Worm (Caenorhabditis elegans) whole organism, young adult: Measurements from ENCODE around the gene tex-2.
A peak's percentile ranks its signal among the peaks of the same experiment; 100 is the strongest.

ENCODE experiments used
- B0336.3 ChIP-seq: fragments of 200-800 bp; sonication (Bioruptor generic); IDR thresholded peaks from 2 replicates; pipeline ENCODE4 v1.3.6; 2022; ENCODE audit warnings: missing genetic modification characterization, missing compliant biosample characterization
- C06A6.2 ChIP-seq: fragments of 200-800 bp; sonication (Bioruptor generic); conservative IDR thresholded peaks from 2 replicates; pipeline ENCODE4 v1.3.6; 2022; ENCODE audit warnings: missing genetic modification characterization, missing compliant biosample characterization
- F33H1.4 ChIP-seq: fragments of 200-800 bp; sonication (Bioruptor generic); IDR thresholded peaks from 2 replicates; pipeline ENCODE4 v1.3.6; 2022; ENCODE audit warnings: missing genetic modification reagents, missing genetic modification characterization, missing compliant biosample characterization
- F37B4.10 ChIP-seq: fragments of 200-800 bp; sonication (Bioruptor generic); IDR thresholded peaks from 2 replicates; pipeline ENCODE4 v1.3.6; 2022; ENCODE audit warnings: missing genetic modification characterization, missing compliant biosample characterization
- F55B11.4 ChIP-seq: sonication (generic microtip); optimal IDR thresholded peaks from 2 replicates; lab custom pipeline; 2016; ENCODE audit warnings: missing compliant biosample characterization, missing genetic modification characterization, borderline replicate concordance; ENCODE audit not compliant: insufficient read depth
- K12H6.12 ChIP-seq: fragments of 200-800 bp; sonication (Bioruptor generic); optimal IDR thresholded peaks from 2 replicates; lab custom pipeline; 2018; ENCODE audit warnings: mild to moderate bottlenecking, missing genetic modification characterization, missing compliant biosample characterization
- T07F8.4 ChIP-seq: sonication (generic microtip); optimal IDR thresholded peaks from 2 replicates; lab custom pipeline; 2016; ENCODE audit warnings: mild to moderate bottlenecking, missing genetic modification characterization, moderate library complexity, missing compliant biosample characterization
- T26A5.8 ChIP-seq: sonication (generic microtip); optimal IDR thresholded peaks from 2 replicates; lab custom pipeline; 2016; ENCODE audit warnings: missing genetic modification characterization, missing compliant biosample characterization
- Y67H2A.10 ChIP-seq: fragments of 200-800 bp; sonication (Bioruptor generic); conservative IDR thresholded peaks from 2 replicates; pipeline ENCODE4 v1.3.6; 2022; ENCODE audit warnings: missing genetic modification reagents, missing genetic modification characterization, missing compliant biosample characterization
- Y95B8A.8 ChIP-seq: fragments of 200-800 bp; sonication (Bioruptor generic); IDR thresholded peaks from 2 replicates; pipeline ENCODE4 v1.3.6; 2022; ENCODE audit warnings: missing genetic modification reagents, missing genetic modification characterization, missing compliant biosample characterization
- akir-1 ChIP-seq: fragments of 200-800 bp; sonication (Bioruptor generic); optimal IDR thresholded peaks from 2 replicates; lab custom pipeline; 2018; ENCODE audit warnings: mild to moderate bottlenecking, missing genetic modification characterization, moderate library complexity, missing compliant biosample characterization
- aptf-2 ChIP-seq: fragments of 200-800 bp; sonication (Bioruptor generic); conservative IDR thresholded peaks from 2 replicates; pipeline ENCODE4 v1.3.6; 2022; ENCODE audit warnings: missing genetic modification reagents, missing genetic modification characterization, missing compliant biosample characterization
- aptf-3 ChIP-seq: fragments of 200-800 bp; sonication (Bioruptor generic); IDR thresholded peaks from 2 replicates; pipeline ENCODE4 v1.3.6; 2022; ENCODE audit warnings: missing genetic modification characterization, missing compliant biosample characterization
- attf-5 ChIP-seq: fragments of 200-800 bp; sonication (Bioruptor generic); optimal IDR thresholded peaks from 2 replicates; lab custom pipeline; 2018; ENCODE audit warnings: mild to moderate bottlenecking, missing genetic modification characterization, missing compliant biosample characterization
- bed-1 ChIP-seq: fragments of 200-800 bp; sonication (Bioruptor generic); IDR thresholded peaks from 2 replicates; pipeline ENCODE4 v1.3.6; 2022; ENCODE audit warnings: missing genetic modification reagents, missing genetic modification characterization, missing compliant biosample characterization
- bed-2 ChIP-seq: fragments of 200-800 bp; sonication (Bioruptor generic); IDR thresholded peaks from 2 replicates; pipeline ENCODE4 v1.3.6; 2022; ENCODE audit warnings: missing genetic modification reagents, missing genetic modification characterization, missing compliant biosample characterization
- cebp-1 ChIP-seq, 2 experiments: fragments of 200-800 bp in 1 of 2; sonication (Bioruptor generic) in 1 of 2; sonication (generic microtip) in 1 of 2; IDR thresholded peaks in 1 of 2; optimal IDR thresholded peaks in 1 of 2; 2 replicates each; pipeline versions ENCODE4 v1.3.6 to Lab custom; 2017 to 2022; ENCODE audit warnings: missing compliant biosample characterization in 2 of 2, missing genetic modification characterization in 2 of 2, mild to moderate bottlenecking in 1 of 2, missing genetic modification reagents in 1 of 2, moderate library complexity in 1 of 2
- ceh-100 ChIP-seq: fragments of 200-800 bp; sonication (Bioruptor generic); IDR thresholded peaks from 2 replicates; pipeline ENCODE4 v1.3.6; 2022; ENCODE audit warnings: missing genetic modification reagents, missing genetic modification characterization, missing compliant biosample characterization
- ceh-27 ChIP-seq: fragments of 200-800 bp; sonication (Bioruptor generic); optimal IDR thresholded peaks from 2 replicates; lab custom pipeline; 2018; ENCODE audit warnings: mild to moderate bottlenecking, missing genetic modification characterization, moderate library complexity, missing compliant biosample characterization
- chd-7 ChIP-seq: sonication (generic microtip); optimal IDR thresholded peaks from 2 replicates; lab custom pipeline; 2016; ENCODE audit warnings: mild to moderate bottlenecking, missing genetic modification characterization, moderate library complexity, missing compliant biosample characterization
- die-1 ChIP-seq: sonication (generic microtip); optimal IDR thresholded peaks from 2 replicates; lab custom pipeline; 2016; ENCODE audit warnings: missing genotype, mild to moderate bottlenecking, missing genetic modification characterization, missing compliant biosample characterization
- gei-17 ChIP-seq: fragments of 200-800 bp; sonication (Bioruptor generic); optimal IDR thresholded peaks from 2 replicates; lab custom pipeline; 2018; ENCODE audit warnings: mild to moderate bottlenecking, missing genetic modification characterization, missing compliant biosample characterization
- hmg-1.2 ChIP-seq: fragments of 200-800 bp; sonication (Bioruptor generic); IDR thresholded peaks from 2 replicates; pipeline ENCODE4 v1.3.6; 2022; ENCODE audit warnings: missing genetic modification reagents, missing genetic modification characterization, missing compliant biosample characterization
- hrde-1 ChIP-seq: sonication (generic microtip); optimal IDR thresholded peaks from 2 replicates; lab custom pipeline; 2016; ENCODE audit warnings: missing genetic modification characterization, mild to moderate bottlenecking, missing compliant biosample characterization, moderate library complexity, missing genotype, missing genetic modification reagents, borderline replicate concordance
- hsf-1 ChIP-seq: fragments of 200-800 bp; sonication (Bioruptor generic); IDR thresholded peaks from 2 replicates; pipeline ENCODE4 v1.3.6; 2022; ENCODE audit warnings: missing genetic modification reagents, missing genetic modification characterization, missing compliant biosample characterization
- let-526 ChIP-seq: fragments of 200-800 bp; sonication (Bioruptor generic); IDR thresholded peaks from 2 replicates; pipeline ENCODE4 v1.3.6; 2022; ENCODE audit warnings: missing genetic modification reagents, missing genetic modification characterization, missing compliant biosample characterization
- lin-26 ChIP-seq: fragments of 200-800 bp; sonication (Bioruptor generic); IDR thresholded peaks from 2 replicates; pipeline ENCODE4 v1.3.6; 2022; ENCODE audit warnings: missing genetic modification reagents, missing genetic modification characterization, missing compliant biosample characterization
- lin-54 ChIP-seq: fragments of 200-800 bp; sonication (Bioruptor generic); optimal IDR thresholded peaks from 2 replicates; lab custom pipeline; 2018; ENCODE audit warnings: mild to moderate bottlenecking, missing genetic modification characterization, missing compliant biosample characterization
- mel-28 ChIP-seq: sonication (generic microtip); optimal IDR thresholded peaks from 2 replicates; lab custom pipeline; 2016; ENCODE audit warnings: borderline replicate concordance, mild to moderate bottlenecking, missing genetic modification characterization, missing compliant biosample characterization
- nhr-120 ChIP-seq: fragments of 200-800 bp; sonication (Bioruptor generic); IDR thresholded peaks from 2 replicates; pipeline ENCODE4 v1.3.6; 2022; ENCODE audit warnings: missing genetic modification characterization, missing compliant biosample characterization
- nhr-80 ChIP-seq: sonication (generic microtip); optimal IDR thresholded peaks from 2 replicates; lab custom pipeline; 2016; ENCODE audit warnings: missing genetic modification characterization, missing compliant biosample characterization
- pha-4 ChIP-seq: fragments of 150-350 bp; sonication (generic microtip); optimal IDR thresholded peaks from 2 replicates; lab custom pipeline; 2014; ENCODE audit warnings: missing biosample characterization, missing genetic modification reagents, missing genetic modification characterization
- rcor-1 ChIP-seq: fragments of 200-800 bp; sonication (Bioruptor generic); IDR thresholded peaks from 2 replicates; pipeline ENCODE4 v1.3.6; 2022; ENCODE audit warnings: missing genetic modification reagents, missing genetic modification characterization, missing compliant biosample characterization
- sdz-38 ChIP-seq: sonication (generic microtip); optimal IDR thresholded peaks from 2 replicates; lab custom pipeline; 2016; ENCODE audit warnings: missing genotype, missing genetic modification characterization, missing compliant biosample characterization
- snpc-1.3 ChIP-seq: sonication (generic microtip); optimal IDR thresholded peaks from 2 replicates; lab custom pipeline; 2017; ENCODE audit warnings: missing genetic modification characterization, mild to moderate bottlenecking, missing compliant biosample characterization, antibody characterized with exemption, moderate library complexity, missing genotype, missing genetic modification reagents; ENCODE audit not compliant: insufficient read depth
- snpc-3.4 ChIP-seq: sonication (generic microtip); optimal IDR thresholded peaks from 2 replicates; lab custom pipeline; 2017; ENCODE audit warnings: missing genetic modification characterization, mild to moderate bottlenecking, missing compliant biosample characterization, antibody characterized with exemption, moderate library complexity, missing genotype, missing genetic modification reagents
- snpc-4 ChIP-seq, 5 experiments: fragments of 150-350 bp in 1 of 5; sonication (generic microtip) in 4 of 5; optimal IDR thresholded peaks; 2 replicates each; lab custom pipeline; 2014 to 2018; ENCODE audit warnings: missing genetic modification characterization in 5 of 5, missing biosample characterization in 3 of 5, antibody characterized with exemption in 2 of 5, mild to moderate bottlenecking in 2 of 5, missing compliant biosample characterization in 2 of 5, missing genotype in 2 of 5, moderate library complexity in 2 of 5, missing genetic modification reagents in 1 of 5
- somi-1 ChIP-seq: fragments of 200-800 bp; sonication (Bioruptor generic); optimal IDR thresholded peaks from 2 replicates; lab custom pipeline; 2018; ENCODE audit warnings: mild to moderate bottlenecking, missing genetic modification characterization, missing compliant biosample characterization
- unc-130 ChIP-seq: sonication (generic microtip); optimal IDR thresholded peaks from 2 replicates; lab custom pipeline; 2016; ENCODE audit warnings: missing genetic modification reagents, missing genetic modification characterization, missing compliant biosample characterization
- xnd-1 ChIP-seq: sonication (generic microtip); optimal IDR thresholded peaks from 2 replicates; lab custom pipeline; 2016; ENCODE audit warnings: missing genotype, missing genetic modification reagents, missing genetic modification characterization, missing compliant biosample characterization
- zfh-2 ChIP-seq: fragments of 200-800 bp; sonication (Bioruptor generic); conservative IDR thresholded peaks from 2 replicates; pipeline ENCODE4 v1.3.6; 2022; ENCODE audit warnings: missing genetic modification reagents, missing genetic modification characterization, missing compliant biosample characterization
- ztf-6 ChIP-seq: fragments of 200-800 bp; sonication (Bioruptor generic); IDR thresholded peaks from 2 replicates; pipeline ENCODE4 v1.3.6; 2022; ENCODE audit warnings: missing genetic modification reagents, missing genetic modification characterization, missing compliant biosample characterization

Gene tex-2

DNA sequence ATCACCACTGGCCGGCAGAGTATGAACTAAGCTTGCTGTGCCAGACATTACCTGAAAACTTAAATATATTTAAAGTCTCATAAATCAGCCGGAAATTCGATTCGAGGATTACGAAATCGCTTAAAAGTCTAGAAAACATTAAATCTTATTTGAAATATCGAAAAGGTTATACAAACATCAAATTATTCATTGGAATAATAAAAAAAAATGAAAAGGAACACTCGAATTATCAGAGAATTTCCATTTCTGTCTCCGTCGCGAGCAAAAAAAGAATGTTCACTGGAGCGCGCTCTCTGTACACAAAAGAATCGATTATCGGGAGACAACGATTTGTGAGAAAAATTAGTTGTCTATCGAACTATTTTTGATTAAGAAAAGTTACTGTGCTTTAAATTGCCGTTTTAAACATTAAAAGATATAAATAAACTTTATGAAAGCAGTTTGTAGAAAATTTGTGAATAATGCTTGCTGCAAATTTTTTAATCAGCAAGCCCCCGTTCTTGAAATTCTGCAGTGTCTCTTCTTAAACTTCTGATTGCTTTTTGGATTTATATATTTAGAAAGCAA lies 37.2 kb downstream of the tex-2 start, which contains the start of gene fzo-1:
fzo-1 (minus strand) TSS at position 51 of the 567 bp plus-strand sequence.
- TF ChIP-seq cebp-1 (GFP tag; IDR thresholded peaks at IDR 0.05; lab: Robert Waterston, UW): no peak
- TF ChIP-seq cebp-1 (tag; optimal IDR thresholded peaks at IDR 0.05; lab: Kevin White, UChicago): peak; percentile 9
- no peak for TF ChIP-seq T26A5.8 (tag; lab: Kevin White, UChicago)
- peak; percentile 91 for TF ChIP-seq ceh-100
- no peak for TF ChIP-seq lin-26 (GFP tag; lab: Robert Waterston, UW)
- peak; percentile 18 for TF ChIP-seq K12H6.12
- TF ChIP-seq mel-28 (tag; lab: Kevin White, UChicago): no peak
- no peak for TF ChIP-seq ztf-6
- TF ChIP-seq F37B4.10 (GFP tag; lab: Robert Waterston, UW): no peak
- TF ChIP-seq Y95B8A.8 (GFP tag; lab: Robert Waterston, UW): no peak
- peak; percentile 33 for TF ChIP-seq ceh-27 (GFP tag; lab: Kevin White, UChicago)
- TF ChIP-seq Y67H2A.10 (GFP tag; lab: Robert Waterston, UW): no peak
- peak; percentile 17; the same call in 1 of the 2 replicates for TF ChIP-seq hmg-1.2 (GFP tag; lab: Robert Waterston, UW)
- peak; percentile 48 for TF ChIP-seq unc-130
- no peak for TF ChIP-seq die-1 (tag; lab: Kevin White, UChicago)
- TF ChIP-seq snpc-3.4 (tag; lab: Kevin White, UChicago): no peak
- no peak for TF ChIP-seq pha-4 (tag; lab: Kevin White, UChicago)
- no peak for TF ChIP-seq snpc-4 (GFP tag; optimal IDR thresholded peaks at IDR 0.05; lab: Kevin White, UChicago)
- peak in 2 of 4 experiments; percentile 5 to 49 for TF ChIP-seq snpc-4 (tag; optimal IDR thresholded peaks at IDR 0.05; lab: Kevin White, UChicago)
- peak; percentile 15 for TF ChIP-seq akir-1 (GFP tag; lab: Kevin White, UChicago)
- peak; percentile 1 for TF ChIP-seq attf-5 (GFP tag; lab: Kevin White, UChicago)
- no peak for TF ChIP-seq xnd-1 (tag; lab: Kevin White, UChicago)
- no peak for TF ChIP-seq F33H1.4 (GFP tag; lab: Robert Waterston, UW)
- no peak for TF ChIP-seq lin-54 (GFP tag; lab: Kevin White, UChicago)
- no peak for TF ChIP-seq nhr-80 (tag; lab: Kevin White, UChicago)
- TF ChIP-seq B0336.3 (GFP tag; lab: Robert Waterston, UW): no peak

- TF ChIP-seq aptf-2 (GFP tag; lab: Robert Waterston, UW) (no peak), sdz-38 (tag; lab: Kevin White, UChicago) (no peak)
Measured at ce11 chrII:5835146-5835545, 38.3 kb downstream of the tex-2 start.

ce11 chrII:5833136-5833535 lies 40.3 kb downstream of the tex-2 start, which contains the start of gene gtap-1:
Gene gtap-1 (minus strand): TSS chrII:5833236.
- TF ChIP-seq ceh-100 (no peak), akir-1 (GFP tag; lab: Kevin White, UChicago) (no peak), gei-17 (GFP tag; lab: Kevin White, UChicago) (no peak), snpc-1.3 (tag; lab: Kevin White, UChicago) (no peak), bed-1 (GFP tag; lab: Robert Waterston, UW) (no peak), nhr-120 (GFP tag; lab: Robert Waterston, UW) (no peak), bed-2 (no peak)

DNA sequence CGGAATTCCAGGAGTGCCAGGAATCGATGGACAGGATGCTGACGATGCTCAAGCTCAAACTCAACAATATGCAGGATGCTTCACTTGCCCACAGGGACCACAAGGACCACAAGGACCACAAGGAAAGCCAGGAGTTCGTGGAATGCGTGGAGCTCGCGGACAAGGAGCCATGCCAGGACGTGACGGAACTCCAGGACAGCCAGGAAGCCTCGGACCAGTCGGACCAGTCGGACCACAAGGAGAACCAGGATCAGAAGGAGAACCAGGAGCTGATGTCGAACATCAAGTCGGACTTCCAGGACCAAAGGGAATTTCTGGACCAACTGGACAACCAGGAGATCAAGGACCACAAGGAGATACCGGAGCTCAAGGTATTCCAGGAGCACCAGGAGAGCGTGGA lies 42.0 kb downstream of the tex-2 start:
- TF ChIP-seq hrde-1 (tag; lab: Kevin White, UChicago) (no peak), hsf-1 (GFP tag; lab: Robert Waterston, UW) (no peak), aptf-3 (GFP tag; lab: Robert Waterston, UW) (no peak), let-526 (GFP tag; lab: Robert Waterston, UW) (no peak), C06A6.2 (no peak), F55B11.4 (tag; lab: Kevin White, UChicago) (no peak), rcor-1 (no peak), somi-1 (GFP tag; lab: Kevin White, UChicago) (no peak), zfh-2 (GFP tag; lab: Robert Waterston, UW) (peak; percentile 82), cebp-1 (GFP tag; IDR thresholded peaks at IDR 0.05; lab: Robert Waterston, UW) (no peak), cebp-1 (tag; optimal IDR thresholded peaks at IDR 0.05; lab: Kevin White, UChicago) (no peak), T07F8.4 (tag; lab: Kevin White, UChicago) (no peak), chd-7 (tag; lab: Kevin White, UChicago) (no peak)
